Worm (Caenorhabditis elegans) whole organism, midembryonic: Measurements from ENCODE around the gene mbl-1.

ENCODE experiments used
- T22C8.4 ChIP-seq: fragments of 200-800 bp; sonication (Bioruptor generic); IDR thresholded peaks from 2 replicates; pipeline ENCODE4 v1.3.6; 2022; ENCODE audit warnings: missing genetic modification characterization, missing compliant biosample characterization
- flt-1 ChIP-seq: fragments of 200-800 bp; sonication (Bioruptor generic); IDR thresholded peaks from 2 replicates; pipeline ENCODE4 v1.3.6; 2022; ENCODE audit warnings: missing genetic modification characterization, missing compliant biosample characterization
- klf-2 ChIP-seq: fragments of 200-800 bp; sonication (Bioruptor generic); conservative IDR thresholded peaks from 2 replicates; pipeline ENCODE4 v1.3.6; 2022; ENCODE audit warnings: missing genetic modification reagents, missing genetic modification characterization, missing compliant biosample characterization
- med-1 ChIP-seq: sonication (generic microtip); optimal IDR thresholded peaks from 2 replicates; lab custom pipeline; 2017; ENCODE audit warnings: missing genetic modification characterization, mild to moderate bottlenecking, missing compliant biosample characterization, antibody characterized with exemption, missing genetic modification reagents; ENCODE audit not compliant: insufficient read depth
- ref-1 ChIP-seq: fragments of 200-800 bp; sonication (Bioruptor generic); conservative IDR thresholded peaks from 2 replicates; pipeline ENCODE4 v1.3.6; 2022; ENCODE audit warnings: missing genetic modification reagents, missing genetic modification characterization, missing compliant biosample characterization
- tab-1 ChIP-seq: fragments of 200-800 bp; sonication (Bioruptor generic); IDR thresholded peaks from 2 replicates; pipeline ENCODE4 v1.3.6; 2022; ENCODE audit warnings: missing genetic modification characterization, missing compliant biosample characterization
- ztf-23 ChIP-seq: fragments of 200-800 bp; sonication (Bioruptor generic); IDR thresholded peaks from 2 replicates; pipeline ENCODE4 v1.3.6; 2022; ENCODE audit warnings: missing genetic modification reagents, missing genetic modification characterization, missing compliant biosample characterization
- ztf-29 ChIP-seq: fragments of 200-800 bp; sonication (Bioruptor generic); IDR thresholded peaks from 2 replicates; pipeline ENCODE4 v1.3.6; 2022; ENCODE audit warnings: missing genetic modification reagents, missing genetic modification characterization, missing compliant biosample characterization

ce11 chrX:16995886-16996283, 17.5 kb downstream of the mbl-1 start:
- TF ChIP-seq ref-1 (GFP tag; lab: Robert Waterston, UW) (no peak), klf-2 (GFP tag; lab: Robert Waterston, UW) (no peak), ztf-29 (GFP tag; lab: Robert Waterston, UW) (no peak), flt-1 (no peak), tab-1 (GFP tag; lab: Robert Waterston, UW) (no peak), T22C8.4 (GFP tag; lab: Robert Waterston, UW) (no peak), med-1 (GFP tag; lab: Kevin White, UChicago) (no peak), ztf-23 (GFP tag; lab: Robert Waterston, UW) (no peak)
